Worm (Caenorhabditis elegans) whole organism, L1 larva: ENCODE measurements around the gene acdh-7.

Experiments used
- egl-27 ChIP-seq, 2 experiments: fragments of 150-350 bp in 1 of 2; sonication (generic microtip); optimal IDR thresholded peaks; 3 replicates each; lab custom pipeline; 2017 to 2018; ENCODE audit warnings: missing biosample characterization in 2 of 2, missing genetic modification characterization in 2 of 2, missing genetic modification reagents in 2 of 2
- nhr-20 ChIP-seq: sonication (generic microtip); optimal IDR thresholded peaks from 2 replicates; lab custom pipeline; 2016; ENCODE audit warnings: mild to moderate bottlenecking, missing genetic modification characterization, missing compliant biosample characterization
- nhr-76 ChIP-seq: sonication (generic microtip); optimal IDR thresholded peaks from 2 replicates; lab custom pipeline; 2017; ENCODE audit warnings: missing biosample characterization, missing genetic modification characterization
- skn-1 ChIP-seq: fragments of 150-350 bp; optimal IDR thresholded peaks from 2 replicates; lab custom pipeline; 2014; ENCODE audit warnings: missing biosample characterization, missing genetic modification characterization

ce11 chrX:17211513-17211912 lies 5.4 kb downstream of the acdh-7 start:
- TF ChIP-seq egl-27 (tag; optimal IDR thresholded peaks at IDR 0.05; lab: Kevin White, UChicago) (no peak), skn-1 (tag; lab: Kevin White, UChicago) (no peak), nhr-20 (no peak), nhr-76 (tag; lab: Kevin White, UChicago) (no peak)
